Worm (Caenorhabditis elegans): ENCODE results near the gene F58B4.7.

DNA sequence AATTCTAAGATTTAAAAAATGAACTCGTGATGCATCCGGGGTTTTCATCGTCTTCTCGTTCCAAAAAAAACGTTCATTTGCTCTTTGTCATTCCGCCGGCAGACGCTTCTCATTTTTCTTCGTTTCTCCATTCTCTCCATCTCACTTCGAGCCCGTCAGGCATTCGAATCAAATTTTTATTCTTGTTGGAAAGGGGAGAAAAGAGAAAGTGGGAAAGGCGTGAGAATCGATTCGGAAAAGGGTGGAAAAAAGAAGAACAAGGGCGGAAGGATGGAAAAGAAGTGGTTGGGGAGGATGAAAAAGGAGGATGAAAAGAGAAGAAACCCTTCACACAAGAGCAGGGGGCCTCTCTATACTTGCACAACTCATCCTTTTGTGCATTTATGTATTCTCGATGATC is 18.3 kb downstream of the F58B4.7 start:
- peak; percentile 32 for TF ChIP-seq mep-1 (tag; optimal IDR thresholded peaks at IDR 0.05)
- no peak for TF ChIP-seq pha-4 (GFP tag; IDR thresholded peaks at IDR 0.05)
- no peak for TF ChIP-seq pha-4 (tag; optimal IDR thresholded peaks at IDR 0.05)
- TF ChIP-seq unc-39 (tag; optimal IDR thresholded peaks at IDR 0.05) = no peak
- no peak for TF ChIP-seq nhr-11 (tag; optimal IDR thresholded peaks at IDR 0.05)
- no peak for TF ChIP-seq egl-27 (tag; optimal IDR thresholded peaks at IDR 0.05)
- no peak for TF ChIP-seq dve-1 (tag; optimal IDR thresholded peaks at IDR 0.05; ENCODE audit: insufficient read depth)
- TF ChIP-seq lir-3 (tag; optimal IDR thresholded peaks at IDR 0.05) = no peak
- no peak for TF ChIP-seq snpc-4 (tag; optimal IDR thresholded peaks at IDR 0.05)
- TF ChIP-seq nhr-6 (tag; optimal IDR thresholded peaks at IDR 0.05) = no peak
